Fruit fly (Drosophila melanogaster): Measurements from ENCODE around the gene CG34447.
A peak's percentile ranks its signal among the peaks of the same experiment; 100 is the strongest.

The CG34447 gene

dm6 chr2L:2420490-2420889, 677 bp upstream of the CG34447 start, which contains the start of gene CG9886:
Gene CG9886, plus strand, starts transcription at chr2L:2420830.
- peak; percentile 32 for TF ChIP-seq CG34367 (tag; optimal IDR thresholded peaks at IDR 0.05)
- peak; percentile 57 for TF ChIP-seq CG8159 (tag; optimal IDR thresholded peaks at IDR 0.05)
- no peak for TF ChIP-seq fd96Ca (GFP tag; IDR thresholded peaks at IDR 0.05)
- no peak for TF ChIP-seq EcR (GFP tag; optimal IDR thresholded peaks at IDR 0.05)
- peak; percentile 43 for TF ChIP-seq Pif1B (GFP tag; optimal IDR thresholded peaks at IDR 0.05)
- peak; percentile 50 for TF ChIP-seq CG8301 (tag; optimal IDR thresholded peaks at IDR 0.05)
- TF ChIP-seq CG17806 (tag; optimal IDR thresholded peaks at IDR 0.05) = no peak
- no peak for TF ChIP-seq Snoo (tag; optimal IDR thresholded peaks at IDR 0.05)
- TF ChIP-seq Pif1A (GFP tag; optimal IDR thresholded peaks at IDR 0.05) = no peak
- TF ChIP-seq Ets98B (GFP tag; IDR thresholded peaks at IDR 0.05) = peak; percentile 56; the same call in 1 of the 2 replicates
- no peak for TF ChIP-seq CG12605 (GFP tag; IDR thresholded peaks at IDR 0.05)
- TF ChIP-seq CG14655 (GFP tag; optimal IDR thresholded peaks at IDR 0.05) = peak; percentile 37
- no peak for TF ChIP-seq CG13204 (GFP tag; optimal IDR thresholded peaks at IDR 0.05)
- peak; percentile 50 for TF ChIP-seq CG9948 (tag; optimal IDR thresholded peaks at IDR 0.05)
- no peak for TF ChIP-seq CG10348 (GFP tag; IDR thresholded peaks at IDR 0.05)
- peak; percentile 62; the same call in 2 of the 3 replicates for TF ChIP-seq CG4496 (GFP tag; IDR thresholded peaks at IDR 0.05)
- TF ChIP-seq CG15710 (tag; optimal IDR thresholded peaks at IDR 0.05) = no peak
- no peak for TF ChIP-seq rn (GFP tag; IDR thresholded peaks at IDR 0.05)
- TF ChIP-seq CG32121 (GFP tag; IDR thresholded peaks at IDR 0.05) = peak; percentile 32; the same call in 1 of the 2 replicates

dm6 chr2L:2417865-2418264, 1.9 kb downstream of the CG34447 start, which contains the start of gene CG34448:
Gene CG34448, minus strand, starts transcription at chr2L:2417965.
- TF ChIP-seq Ets98B (GFP tag; IDR thresholded peaks at IDR 0.05) (no peak), CG17806 (tag; optimal IDR thresholded peaks at IDR 0.05) (no peak), CG12605 (GFP tag; IDR thresholded peaks at IDR 0.05) (no peak), CG34367 (tag; optimal IDR thresholded peaks at IDR 0.05) (no peak), CG10348 (GFP tag; IDR thresholded peaks at IDR 0.05) (no peak), D1 (tag; optimal IDR thresholded peaks at IDR 0.05) (no peak), CG14655 (GFP tag; optimal IDR thresholded peaks at IDR 0.05) (no peak), CG8301 (tag; optimal IDR thresholded peaks at IDR 0.05) (no peak)

dm6 chr2L:2416620-2417019, 3.2 kb downstream of the CG34447 start, which contains the start of gene CG31948:
Gene CG31948, minus strand, starts transcription at chr2L:2416720.
- TF ChIP-seq Pif1A (GFP tag; optimal IDR thresholded peaks at IDR 0.05) = no peak
- no peak for TF ChIP-seq CG10348 (GFP tag; IDR thresholded peaks at IDR 0.05)
- TF ChIP-seq CG4496 (GFP tag; IDR thresholded peaks at IDR 0.05) = no peak
- no peak for TF ChIP-seq CG14655 (GFP tag; optimal IDR thresholded peaks at IDR 0.05)
- no peak for TF ChIP-seq gl (tag; optimal IDR thresholded peaks at IDR 0.05)
- TF ChIP-seq Ets98B (GFP tag; IDR thresholded peaks at IDR 0.05) = no peak
- TF ChIP-seq fd96Ca (GFP tag; IDR thresholded peaks at IDR 0.05) = no peak
- TF ChIP-seq CG15710 (tag; optimal IDR thresholded peaks at IDR 0.05) = no peak
- no peak for TF ChIP-seq D1 (tag; optimal IDR thresholded peaks at IDR 0.05)
- no peak for TF ChIP-seq CG9948 (tag; optimal IDR thresholded peaks at IDR 0.05)
- TF ChIP-seq CG17806 (tag; optimal IDR thresholded peaks at IDR 0.05) = no peak

dm6 chr2L:2415109-2415508, 4.7 kb downstream of the CG34447 start, which contains the start of gene CG18641:
Gene CG18641, minus strand, starts transcription at chr2L:2415322.
- TF ChIP-seq CG17806 (tag; optimal IDR thresholded peaks at IDR 0.05) = no peak
- TF ChIP-seq CG12605 (GFP tag; IDR thresholded peaks at IDR 0.05) = no peak
- no peak; the same call in 1 of the 2 replicates for TF ChIP-seq CG32121 (GFP tag; IDR thresholded peaks at IDR 0.05)
- TF ChIP-seq Pif1A (GFP tag; optimal IDR thresholded peaks at IDR 0.05) = no peak
- TF ChIP-seq CG10348 (GFP tag; IDR thresholded peaks at IDR 0.05) = no peak
- no peak for TF ChIP-seq gl (tag; optimal IDR thresholded peaks at IDR 0.05)
- no peak for TF ChIP-seq CG34367 (tag; optimal IDR thresholded peaks at IDR 0.05)
- TF ChIP-seq CG14655 (GFP tag; optimal IDR thresholded peaks at IDR 0.05) = no peak
- no peak for TF ChIP-seq Snoo (tag; optimal IDR thresholded peaks at IDR 0.05)
- no peak for TF ChIP-seq rn (GFP tag; IDR thresholded peaks at IDR 0.05)
- TF ChIP-seq CG13204 (GFP tag; optimal IDR thresholded peaks at IDR 0.05) = no peak
- TF ChIP-seq CG8159 (tag; optimal IDR thresholded peaks at IDR 0.05) = no peak
- no peak for TF ChIP-seq CG4496 (GFP tag; IDR thresholded peaks at IDR 0.05)
- no peak for TF ChIP-seq CG15710 (tag; optimal IDR thresholded peaks at IDR 0.05)
- TF ChIP-seq Pif1B (GFP tag; optimal IDR thresholded peaks at IDR 0.05) = no peak
- no peak for TF ChIP-seq CG8301 (tag; optimal IDR thresholded peaks at IDR 0.05)
- no peak for TF ChIP-seq CG9948 (tag; optimal IDR thresholded peaks at IDR 0.05)
- TF ChIP-seq Ets98B (GFP tag; IDR thresholded peaks at IDR 0.05) = no peak; the same call in 1 of the 2 replicates
- no peak for TF ChIP-seq D1 (tag; optimal IDR thresholded peaks at IDR 0.05)

- TF ChIP-seq fd96Ca (GFP tag; IDR thresholded peaks at IDR 0.05) (peak; percentile 80; the same call in 2 of the 3 replicates), CG4496 (GFP tag; IDR thresholded peaks at IDR 0.05) (peak; percentile 79), CG32121 (GFP tag; IDR thresholded peaks at IDR 0.05) (peak; percentile 83), Pif1B (GFP tag; optimal IDR thresholded peaks at IDR 0.05) (no peak), Ets98B (GFP tag; IDR thresholded peaks at IDR 0.05) (peak; percentile 68), rn (GFP tag; IDR thresholded peaks at IDR 0.05) (peak; percentile 69), CG12605 (GFP tag; IDR thresholded peaks at IDR 0.05) (peak; percentile 40; the same call in 1 of the 2 replicates), D1 (tag; optimal IDR thresholded peaks at IDR 0.05) (no peak), Pif1A (GFP tag; optimal IDR thresholded peaks at IDR 0.05) (peak; percentile 17), CG10348 (GFP tag; IDR thresholded peaks at IDR 0.05) (no peak), CG14655 (GFP tag; optimal IDR thresholded peaks at IDR 0.05) (peak; percentile 53), CG15710 (tag; optimal IDR thresholded peaks at IDR 0.05) (no peak)
Observed at dm6 chr2L:2413093-2413492, 6.7 kb downstream of the CG34447 start.

dm6 chr2L:2404631-2405030, 15.2 kb downstream of the CG34447 start:
- no peak for TF ChIP-seq CG8159 (tag; optimal IDR thresholded peaks at IDR 0.05)
- TF ChIP-seq CG4496 (GFP tag; IDR thresholded peaks at IDR 0.05) = no peak
